Fruit fly (Drosophila melanogaster) whole organism, pupa: ENCODE data around the gene CG7900.

ENCODE experiments used
- CG10348 ChIP-seq: fragments of 200-800 bp; sonication (Bioruptor generic); IDR thresholded peaks from 2 replicates; pipeline ENCODE4 v1.3.6; 2022; ENCODE audit warnings: missing biosample characterization, missing genetic modification characterization
- CG12605 ChIP-seq: fragments of 200-800 bp; sonication (Bioruptor generic); IDR thresholded peaks from 2 replicates; pipeline ENCODE4 v1.3.6; 2022; ENCODE audit warnings: missing biosample characterization, missing genetic modification characterization
- CG13204 ChIP-seq: fragments of 200-800 bp; sonication (Bioruptor generic); optimal IDR thresholded peaks from 2 replicates; lab custom pipeline; 2018; ENCODE audit warnings: missing biosample characterization, mild to moderate bottlenecking, missing genetic modification characterization, moderate library complexity
- CG14655 ChIP-seq: fragments of 200-800 bp; sonication (Bioruptor generic); optimal IDR thresholded peaks from 3 replicates; lab custom pipeline; 2017; ENCODE audit warnings: mild to moderate bottlenecking, missing biosample characterization, missing genetic modification reagents, missing genetic modification characterization
- CG15710 ChIP-seq: fragments of 200-800 bp; sonication (Bioruptor generic); optimal IDR thresholded peaks from 2 replicates; lab custom pipeline; 2018; ENCODE audit warnings: missing biosample characterization, mild to moderate bottlenecking, missing genetic modification characterization, moderate library complexity
- CG17806 ChIP-seq: fragments of 200-800 bp; sonication (Bioruptor generic); optimal IDR thresholded peaks from 2 replicates; lab custom pipeline; 2018; ENCODE audit warnings: missing biosample characterization, mild to moderate bottlenecking, missing genetic modification characterization, moderate library complexity
- CG32121 ChIP-seq: fragments of 200-800 bp; sonication (Bioruptor generic); IDR thresholded peaks from 2 replicates; pipeline ENCODE4 v1.3.6; 2022; ENCODE audit warnings: missing biosample characterization, missing genetic modification characterization
- CG34367 ChIP-seq: fragments of 200-800 bp; sonication (Bioruptor generic); optimal IDR thresholded peaks from 2 replicates; lab custom pipeline; 2018; ENCODE audit warnings: missing biosample characterization, mild to moderate bottlenecking, missing genetic modification characterization
- CG4496 ChIP-seq: fragments of 200-800 bp; sonication (Bioruptor generic); IDR thresholded peaks from 3 replicates; pipeline ENCODE4 v1.3.6; 2022; ENCODE audit warnings: missing biosample characterization, missing genetic modification characterization
- CG8159 ChIP-seq: fragments of 200-800 bp; sonication (Bioruptor generic); optimal IDR thresholded peaks from 3 replicates; lab custom pipeline; 2018; ENCODE audit warnings: missing biosample characterization, mild to moderate bottlenecking, missing genetic modification characterization, moderate library complexity
- CG8301 ChIP-seq: fragments of 200-800 bp; sonication (Bioruptor generic); optimal IDR thresholded peaks from 2 replicates; lab custom pipeline; 2018; ENCODE audit warnings: missing biosample characterization, mild to moderate bottlenecking, missing genetic modification characterization
- CG9948 ChIP-seq: fragments of 200-800 bp; sonication (Bioruptor generic); optimal IDR thresholded peaks from 2 replicates; lab custom pipeline; 2018; ENCODE audit warnings: missing biosample characterization, mild to moderate bottlenecking, missing genetic modification characterization, moderate library complexity
- D1 ChIP-seq: fragments of 200-800 bp; sonication (Bioruptor generic); optimal IDR thresholded peaks from 2 replicates; lab custom pipeline; 2018; ENCODE audit warnings: missing biosample characterization, mild to moderate bottlenecking, missing genetic modification characterization, moderate library complexity
- EcR ChIP-seq: fragments of 200-800 bp; sonication (Bioruptor generic); optimal IDR thresholded peaks from 3 replicates; lab custom pipeline; 2019; ENCODE audit warnings: missing biosample characterization, missing genetic modification characterization, mild to moderate bottlenecking, moderate library complexity, missing genetic modification reagents
- Ets98B ChIP-seq: fragments of 200-800 bp; sonication (Bioruptor generic); IDR thresholded peaks from 2 replicates; pipeline ENCODE4 v1.3.6; 2022; ENCODE audit warnings: missing biosample characterization, missing genetic modification characterization
- Pif1A ChIP-seq: fragments of 200-800 bp; sonication (Bioruptor generic); optimal IDR thresholded peaks from 3 replicates; lab custom pipeline; 2016; ENCODE audit warnings: missing biosample characterization, missing genetic modification characterization
- Pif1B ChIP-seq: fragments of 200-800 bp; sonication (Bioruptor generic); optimal IDR thresholded peaks from 3 replicates; lab custom pipeline; 2016; ENCODE audit warnings: missing biosample characterization, missing genetic modification characterization
- Snoo ChIP-seq: fragments of 200-800 bp; sonication (Bioruptor generic); optimal IDR thresholded peaks from 3 replicates; lab custom pipeline; 2017; ENCODE audit warnings: missing biosample characterization, mild to moderate bottlenecking, missing genetic modification characterization, inconsistent platforms
- fd96Ca ChIP-seq: fragments of 200-800 bp; sonication (Bioruptor generic); IDR thresholded peaks from 3 replicates; pipeline ENCODE4 v1.3.6; 2022; ENCODE audit warnings: missing biosample characterization, missing genetic modification characterization
- gl ChIP-seq: fragments of 200-800 bp; sonication (Bioruptor generic); optimal IDR thresholded peaks from 2 replicates; lab custom pipeline; 2018; ENCODE audit warnings: missing biosample characterization, mild to moderate bottlenecking, missing genetic modification characterization
- rn ChIP-seq: fragments of 200-800 bp; sonication (Bioruptor generic); IDR thresholded peaks from 2 replicates; pipeline ENCODE4 v1.3.6; 2022; ENCODE audit warnings: missing biosample characterization, missing genetic modification characterization

CG7900 gene

DNA sequence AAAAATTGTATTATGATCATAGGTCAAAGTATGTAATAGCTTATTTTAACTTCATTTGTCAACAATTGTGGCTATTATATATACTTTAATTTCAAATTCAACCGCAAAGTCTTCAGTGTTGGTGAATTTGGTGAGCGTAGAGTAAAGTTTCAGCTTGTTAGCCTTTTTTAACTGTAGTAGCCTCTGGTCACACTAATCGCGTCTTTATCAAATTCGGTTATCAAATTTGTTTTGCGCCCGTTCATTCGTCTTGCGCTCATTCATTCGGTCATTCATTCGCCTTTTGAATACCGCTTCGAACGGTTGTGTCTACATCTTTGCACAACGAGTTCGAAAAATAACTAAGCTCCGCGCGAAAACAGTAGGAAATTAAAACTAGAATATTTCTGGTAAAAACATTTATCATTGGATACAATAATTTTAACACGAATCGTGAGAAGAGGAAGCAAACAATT is 11.2 kb downstream of the CG7900 start, which contains the start of gene puc:
Gene puc (plus strand): TSS at position 245 of the 455 bp plus-strand sequence.
- TF ChIP-seq Pif1B (peak; percentile 48), gl (tag; lab: Kevin White, UChicago) (no peak), EcR (GFP tag; lab: Kevin White, UChicago) (peak; percentile 74), fd96Ca (GFP tag; lab: Robert Waterston, UW) (no peak), Pif1A (GFP tag; lab: Kevin White, UChicago) (peak; percentile 14), Snoo (tag; lab: Kevin White, UChicago) (peak; percentile 35)

DNA sequence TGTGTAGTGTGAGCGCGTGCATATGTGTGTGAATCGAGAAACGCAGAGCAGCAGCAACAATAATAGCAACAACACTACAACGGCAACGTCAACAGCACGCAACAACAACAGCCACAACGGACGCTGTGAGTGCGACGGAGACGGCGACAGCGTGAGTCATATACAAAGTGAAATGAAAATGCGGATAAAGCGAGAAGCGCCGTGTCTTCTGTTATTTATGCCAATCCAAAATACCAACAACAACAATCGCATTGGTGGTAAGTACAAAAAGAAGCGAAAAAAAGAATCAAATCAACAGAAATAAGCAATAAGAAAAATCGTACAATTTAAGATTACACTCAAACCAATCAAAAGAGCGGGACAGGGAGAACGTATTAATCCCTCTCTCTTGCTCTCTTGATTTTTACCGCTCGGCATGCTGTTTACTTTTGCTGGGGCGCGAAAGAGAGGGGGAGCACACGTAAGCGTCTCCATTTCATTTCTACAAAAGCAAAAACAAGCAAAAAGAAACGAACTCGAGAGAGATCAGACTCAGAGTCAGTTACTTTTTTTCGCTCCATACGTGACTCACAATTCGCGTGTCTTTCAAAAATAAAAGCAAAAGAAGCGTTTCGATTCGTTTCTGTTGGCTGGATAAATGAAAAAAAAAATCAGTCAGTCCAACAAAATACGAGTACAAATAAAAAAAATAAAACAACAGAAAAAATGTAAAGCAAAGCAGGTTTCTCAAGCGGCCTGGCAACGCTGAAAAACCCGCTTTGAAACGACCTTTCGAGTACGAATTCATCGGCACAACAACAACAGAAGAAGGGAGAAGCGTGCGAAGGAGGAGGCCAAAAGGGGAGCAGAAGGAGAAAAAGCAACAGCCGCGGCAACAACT is 12.2 kb downstream of the CG7900 start:
- TF ChIP-seq CG8159 (tag; lab: Kevin White, UChicago) (peak; percentile 98), Pif1A (GFP tag; lab: Kevin White, UChicago) (peak; percentile 98), CG17806 (peak; percentile 98), CG34367 (peak; percentile 99), CG32121 (GFP tag; lab: Robert Waterston, UW) (no peak), fd96Ca (GFP tag; lab: Robert Waterston, UW) (no peak), CG9948 (peak; percentile 97), Ets98B (no peak), Snoo (tag; lab: Kevin White, UChicago) (peak; percentile 95), CG13204 (GFP tag; lab: Kevin White, UChicago) (peak; percentile 100), Pif1B (peak; percentile 98), EcR (GFP tag; lab: Kevin White, UChicago) (peak; percentile 96), CG10348 (GFP tag; lab: Robert Waterston, UW) (no peak), CG14655 (GFP tag; lab: Kevin White, UChicago) (peak; percentile 91), gl (tag; lab: Kevin White, UChicago) (peak; percentile 100), rn (no peak), CG12605 (GFP tag; lab: Robert Waterston, UW) (no peak), CG8301 (tag; lab: Kevin White, UChicago) (peak; percentile 89), CG4496 (no peak), CG15710 (tag; lab: Kevin White, UChicago) (peak; percentile 98), D1 (peak; percentile 97)

DNA sequence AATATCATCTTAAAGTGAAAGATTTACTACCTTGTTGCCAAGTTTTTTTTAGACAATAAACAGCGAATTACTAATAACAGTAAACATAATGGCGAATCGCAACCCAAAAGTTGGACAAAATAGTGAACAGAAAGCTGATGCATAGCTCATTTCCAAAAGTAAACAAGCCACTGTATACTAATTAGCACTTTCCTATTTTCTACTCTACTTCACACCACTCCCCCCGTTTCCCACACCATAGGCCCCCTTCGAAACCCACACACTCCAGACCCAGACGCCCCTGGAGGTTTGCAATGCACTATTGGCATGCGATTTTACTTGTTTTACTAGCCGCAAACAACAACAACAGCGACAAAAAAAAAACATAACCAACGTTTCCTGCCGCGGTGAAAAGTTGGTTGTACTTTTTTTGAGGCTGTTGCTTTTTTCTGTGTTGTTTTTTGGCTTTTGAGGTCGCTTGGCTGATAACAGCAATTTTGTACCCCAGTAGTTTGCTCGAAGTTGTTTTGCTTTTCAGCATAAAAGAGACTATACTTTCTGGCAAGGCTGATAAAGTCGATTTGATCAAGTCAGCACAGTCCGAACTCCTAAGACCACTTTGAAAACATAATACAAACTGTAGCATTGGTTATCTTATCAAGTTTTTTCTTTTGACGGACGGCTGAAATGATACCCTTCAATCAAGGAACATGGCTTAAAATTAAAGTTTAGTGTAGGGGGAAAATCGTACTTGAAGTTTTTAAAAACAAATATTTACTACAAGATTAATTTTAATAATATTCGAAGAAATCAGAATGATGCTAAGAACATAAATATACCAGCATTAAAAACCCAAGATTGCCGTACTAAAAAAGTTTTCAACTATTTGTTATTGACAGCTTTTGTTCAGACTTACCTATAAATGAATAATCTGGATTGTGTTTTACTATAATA is 13.3 kb downstream of the CG7900 start:
- TF ChIP-seq CG8301 (tag; lab: Kevin White, UChicago) (peak; percentile 35), CG34367 (peak; percentile 17), CG8159 (tag; lab: Kevin White, UChicago) (peak; percentile 65), CG10348 (GFP tag; lab: Robert Waterston, UW) (no peak), gl (tag; lab: Kevin White, UChicago) (no peak), CG12605 (GFP tag; lab: Robert Waterston, UW) (no peak; the same call in none of the 2 replicates), CG17806 (no peak), Pif1A (GFP tag; lab: Kevin White, UChicago) (peak; percentile 24), Ets98B (peak; percentile 59; the same call in 1 of the 2 replicates), fd96Ca (GFP tag; lab: Robert Waterston, UW) (no peak), CG14655 (GFP tag; lab: Kevin White, UChicago) (peak; percentile 38), CG4496 (peak; percentile 54; the same call in 2 of the 3 replicates), CG32121 (GFP tag; lab: Robert Waterston, UW) (no peak), Snoo (tag; lab: Kevin White, UChicago) (no peak), D1 (no peak), CG15710 (tag; lab: Kevin White, UChicago) (peak; percentile 58), rn (0 out of 2 replicates have a peak, but pooled peaks have one; percentile 29), EcR (GFP tag; lab: Kevin White, UChicago) (peak; percentile 14), CG13204 (GFP tag; lab: Kevin White, UChicago) (peak; percentile 40), Pif1B (no peak), CG9948 (no peak)

DNA sequence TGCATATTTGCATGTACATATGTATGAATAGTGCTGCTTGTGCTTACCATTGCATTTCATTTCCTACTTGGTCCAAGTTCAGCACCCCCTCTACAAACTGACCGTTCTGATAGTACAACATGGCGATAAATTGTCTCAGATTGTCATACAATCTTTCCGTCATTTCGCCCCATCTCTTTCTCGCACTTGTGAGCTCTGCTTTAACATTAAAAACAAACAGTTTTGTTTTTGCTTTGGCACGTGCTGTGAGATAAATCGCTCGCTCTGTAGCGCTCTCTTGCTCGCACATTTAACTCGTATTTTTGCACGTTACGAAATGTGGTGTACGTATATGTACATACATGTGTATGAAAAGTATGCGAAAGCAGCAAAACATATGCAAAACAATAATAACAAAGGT is 14.8 kb downstream of the CG7900 start:
- TF ChIP-seq EcR (GFP tag; lab: Kevin White, UChicago) = peak; percentile 1
- no peak for TF ChIP-seq Ets98B
- TF ChIP-seq CG32121 (GFP tag; lab: Robert Waterston, UW) = no peak

DNA sequence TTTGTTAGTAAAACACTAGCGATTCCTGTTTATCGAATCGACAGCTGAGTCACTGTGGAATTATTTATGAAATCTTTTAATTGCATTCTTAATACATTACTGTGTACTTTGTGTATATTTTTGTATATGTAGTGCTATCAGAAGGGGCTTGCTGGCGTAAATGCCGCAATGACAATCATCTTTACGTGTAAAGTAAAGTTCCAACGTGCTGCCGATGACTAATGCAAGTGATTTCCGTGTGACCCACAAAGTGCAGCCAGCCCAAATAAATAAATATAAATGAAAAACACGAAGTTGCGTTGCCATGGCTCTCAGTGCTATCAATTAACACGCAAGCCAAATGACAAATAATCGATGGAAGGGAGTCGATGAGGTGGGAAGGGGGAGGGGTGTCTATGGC is 15.9 kb downstream of the CG7900 start:
- TF ChIP-seq CG8301 (tag; lab: Kevin White, UChicago) = no peak
- no peak for TF ChIP-seq CG34367
- TF ChIP-seq fd96Ca (GFP tag; lab: Robert Waterston, UW) = no peak
- no peak for TF ChIP-seq EcR (GFP tag; lab: Kevin White, UChicago)
- no peak for TF ChIP-seq rn
- TF ChIP-seq Pif1B = no peak
